Fruit fly (Drosophila melanogaster) whole organism, embryonic: Measurements from ENCODE around the gene CG43233.

Source experiments
- Ada2b ChIP-seq: fragments of 200-800 bp; sonication (Bioruptor generic); IDR thresholded peaks from 2 replicates; pipeline ENCODE4 v1.3.6; 2022; ENCODE audit warnings: missing biosample characterization, missing genetic modification characterization
- Awh ChIP-seq: fragments of 200-800 bp; sonication (Bioruptor generic); IDR thresholded peaks from 2 replicates; pipeline ENCODE4, ENCODE4 v1.3.6; 2022; ENCODE audit warnings: missing biosample characterization, missing genetic modification characterization
- CG10366 ChIP-seq: fragments of 200-800 bp; sonication (Bioruptor generic); IDR thresholded peaks from 2 replicates; pipeline ENCODE4 v1.3.6; 2022; ENCODE audit warnings: missing biosample characterization, missing genetic modification characterization
- CG11504 ChIP-seq: fragments of 200-800 bp; sonication (Bioruptor generic); optimal IDR thresholded peaks from 3 replicates; lab custom pipeline; 2019; ENCODE audit warnings: missing biosample characterization, mild to moderate bottlenecking, missing genetic modification characterization, moderate library complexity
- CG11696 ChIP-seq: fragments of 200-800 bp; sonication (Bioruptor generic); IDR thresholded peaks from 2 replicates; pipeline ENCODE4 v1.3.6; 2022; ENCODE audit warnings: missing biosample characterization, missing genetic modification characterization
- CG12155 ChIP-seq: fragments of 200-800 bp; sonication (Bioruptor generic); optimal IDR thresholded peaks from 3 replicates; lab custom pipeline; 2016; ENCODE audit warnings: missing biosample characterization, missing genetic modification characterization
- CG12391 ChIP-seq: fragments of 200-800 bp; sonication (Bioruptor generic); optimal IDR thresholded peaks from 3 replicates; lab custom pipeline; 2018; ENCODE audit warnings: missing biosample characterization, mild to moderate bottlenecking, missing genetic modification characterization, moderate library complexity
- CG13123 ChIP-seq: fragments of 200-800 bp; sonication (Bioruptor generic); optimal IDR thresholded peaks from 2 replicates; lab custom pipeline; 2016; ENCODE audit warnings: missing biosample characterization, missing genetic modification characterization
- CG14014 ChIP-seq: fragments of 200-800 bp; sonication (Bioruptor generic); IDR thresholded peaks from 2 replicates; pipeline ENCODE4 v1.3.6; 2022; ENCODE audit warnings: missing biosample characterization, missing genetic modification characterization
- CG15073 ChIP-seq: fragments of 200-800 bp; sonication (Bioruptor generic); optimal IDR thresholded peaks from 2 replicates; lab custom pipeline; 2016; ENCODE audit warnings: missing biosample characterization, missing genetic modification characterization
- CG15514 ChIP-seq: fragments of 200-800 bp; sonication (Bioruptor generic); optimal IDR thresholded peaks from 3 replicates; lab custom pipeline; 2017; ENCODE audit warnings: missing biosample characterization, missing genetic modification characterization, mild to moderate bottlenecking, moderate library complexity, missing genetic modification reagents
- CG15696 ChIP-seq: fragments of 200-800 bp; sonication (Bioruptor generic); optimal IDR thresholded peaks from 2 replicates; lab custom pipeline; 2019; ENCODE audit warnings: missing biosample characterization, mild to moderate bottlenecking, missing genetic modification characterization, moderate library complexity
- CG17328 ChIP-seq: fragments of 200-800 bp; sonication (Bioruptor generic); IDR thresholded peaks from 2 replicates; pipeline ENCODE4 v1.3.6; 2022; ENCODE audit warnings: missing biosample characterization, missing genetic modification characterization
- CG17359 ChIP-seq: fragments of 200-800 bp; sonication (Bioruptor generic); optimal IDR thresholded peaks from 3 replicates; lab custom pipeline; 2018; ENCODE audit warnings: missing biosample characterization, mild to moderate bottlenecking, missing genetic modification characterization, moderate library complexity
- CG1792 ChIP-seq: fragments of 200-800 bp; sonication (Bioruptor generic); optimal IDR thresholded peaks from 2 replicates; lab custom pipeline; 2016; ENCODE audit warnings: missing biosample characterization, missing genetic modification characterization
- CG1832 ChIP-seq: fragments of 200-800 bp; sonication (Bioruptor generic); optimal IDR thresholded peaks from 2 replicates; lab custom pipeline; 2017; ENCODE audit warnings: missing biosample characterization, mild to moderate bottlenecking, missing genetic modification characterization, inconsistent platforms
- CG2129 ChIP-seq: fragments of 200-800 bp; sonication (Bioruptor generic); IDR thresholded peaks from 2 replicates; pipeline ENCODE4 v1.3.6; 2022; ENCODE audit warnings: missing biosample characterization, missing genetic modification characterization; ENCODE audit not compliant: partially characterized antibody
- CG30431 ChIP-seq: fragments of 200-800 bp; sonication (Bioruptor generic); optimal IDR thresholded peaks from 2 replicates; lab custom pipeline; 2017; ENCODE audit warnings: missing biosample characterization, missing genetic modification characterization
- CG31365 ChIP-seq: fragments of 200-800 bp; sonication (Bioruptor generic); optimal IDR thresholded peaks from 2 replicates; lab custom pipeline; 2018; ENCODE audit warnings: missing biosample characterization, mild to moderate bottlenecking, missing genetic modification characterization
- CG32772 ChIP-seq: fragments of 200-800 bp; sonication (Bioruptor generic); IDR thresholded peaks from 2 replicates; pipeline ENCODE4 v1.3.6; 2022; ENCODE audit warnings: missing biosample characterization, missing genetic modification characterization
- CG42726 ChIP-seq: fragments of 200-800 bp; sonication (Bioruptor generic); IDR thresholded peaks from 2 replicates; pipeline ENCODE4 v1.3.6; 2022; ENCODE audit warnings: missing biosample characterization, missing genetic modification characterization; ENCODE audit not compliant: partially characterized antibody
- CG6689 ChIP-seq: fragments of 200-800 bp; sonication (Bioruptor generic); IDR thresholded peaks from 2 replicates; pipeline ENCODE4 v1.3.6; 2022; ENCODE audit warnings: missing biosample characterization, missing genetic modification characterization
- CG6791 ChIP-seq: fragments of 200-800 bp; sonication (Bioruptor generic); IDR thresholded peaks from 3 replicates; pipeline ENCODE4 v1.3.6; 2022; ENCODE audit warnings: missing biosample characterization, missing genetic modification characterization; ENCODE audit not compliant: partially characterized antibody
- CG7271 ChIP-seq: fragments of 200-800 bp; sonication (Bioruptor generic); optimal IDR thresholded peaks from 2 replicates; lab custom pipeline; 2018; ENCODE audit warnings: missing biosample characterization, mild to moderate bottlenecking, missing genetic modification characterization, moderate library complexity
- CoRest ChIP-seq: fragments of 200-800 bp; sonication (Bioruptor generic); optimal IDR thresholded peaks from 3 replicates; lab custom pipeline; 2018; ENCODE audit warnings: missing biosample characterization, mild to moderate bottlenecking, missing genetic modification characterization, moderate library complexity
- Ets65A ChIP-seq: fragments of 200-800 bp; sonication (Bioruptor generic); peaks from one replicate; lab custom pipeline; 2016; ENCODE audit warnings: missing biosample characterization, missing genetic modification characterization
- HLH3B ChIP-seq: fragments of 200-800 bp; sonication (Bioruptor generic); IDR thresholded peaks from 2 replicates; pipeline ENCODE4 v1.3.6; 2022; ENCODE audit warnings: missing biosample characterization, missing genetic modification characterization
- Hey ChIP-seq: fragments of 200-800 bp; sonication (Bioruptor generic); optimal IDR thresholded peaks from 3 replicates; lab custom pipeline; 2018; ENCODE audit warnings: missing biosample characterization, mild to moderate bottlenecking, missing genetic modification characterization
- Lim3 ChIP-seq: fragments of 200-800 bp; sonication (Bioruptor generic); IDR thresholded peaks from 2 replicates; pipeline ENCODE4 v1.3.6; 2022; ENCODE audit warnings: missing biosample characterization, missing genetic modification characterization
- MBD-R2 ChIP-seq: fragments of 200-800 bp; sonication (Bioruptor generic); IDR thresholded peaks from 2 replicates; pipeline ENCODE4 v1.3.6; 2022; ENCODE audit warnings: missing biosample characterization, missing genetic modification characterization
- Oli ChIP-seq: fragments of 200-800 bp; sonication (Bioruptor generic); optimal IDR thresholded peaks from 2 replicates; lab custom pipeline; 2018; ENCODE audit warnings: missing biosample characterization, mild to moderate bottlenecking, missing genetic modification characterization, moderate library complexity
- Ptx1 ChIP-seq: fragments of 200-800 bp; sonication (Bioruptor generic); IDR thresholded peaks from 2 replicates; pipeline ENCODE4 v1.3.6; 2022; ENCODE audit warnings: missing biosample characterization, missing genetic modification characterization
- Sox100B ChIP-seq: fragments of 200-800 bp; sonication (Bioruptor generic); optimal IDR thresholded peaks from 3 replicates; lab custom pipeline; 2018; ENCODE audit warnings: missing biosample characterization, mild to moderate bottlenecking, missing genetic modification characterization
- Sox102F ChIP-seq: fragments of 200-800 bp; sonication (Bioruptor generic); optimal IDR thresholded peaks from 2 replicates; lab custom pipeline; 2018; ENCODE audit warnings: missing biosample characterization, mild to moderate bottlenecking, missing genetic modification characterization, moderate library complexity
- ac ChIP-seq: fragments of 200-800 bp; sonication (Bioruptor generic); optimal IDR thresholded peaks from 3 replicates; lab custom pipeline; 2017; ENCODE audit warnings: missing biosample characterization, mild to moderate bottlenecking, missing genetic modification characterization
- corto ChIP-seq: fragments of 200-800 bp; sonication (Bioruptor generic); optimal IDR thresholded peaks from 2 replicates; lab custom pipeline; 2016; ENCODE audit warnings: missing biosample characterization, mild to moderate bottlenecking, missing genetic modification characterization, moderate library complexity
- ems ChIP-seq: fragments of 200-800 bp; sonication (Bioruptor generic); optimal IDR thresholded peaks from 3 replicates; lab custom pipeline; 2016; ENCODE audit warnings: missing biosample characterization, missing genetic modification characterization
- eve ChIP-seq, 2 experiments: fragments of >200 bp; optimal IDR thresholded peaks; 2 replicates each; lab custom pipeline; 2017; ENCODE audit warnings: missing biosample characterization in 2 of 2, missing genetic modification characterization in 2 of 2
- ewg ChIP-seq: fragments of 200-800 bp; sonication (Bioruptor generic); optimal IDR thresholded peaks from 3 replicates; lab custom pipeline; 2017; ENCODE audit warnings: mild to moderate bottlenecking, missing biosample characterization, missing genetic modification reagents, missing genetic modification characterization
- fd102C ChIP-seq: fragments of 200-800 bp; sonication (Bioruptor generic); optimal IDR thresholded peaks from 2 replicates; lab custom pipeline; 2018; ENCODE audit warnings: missing biosample characterization, mild to moderate bottlenecking, missing genetic modification characterization, moderate library complexity
- gfzf ChIP-seq: fragments of 200-800 bp; sonication (Bioruptor generic); optimal IDR thresholded peaks from 2 replicates; lab custom pipeline; 2016; ENCODE audit warnings: missing biosample characterization, mild to moderate bottlenecking, missing genetic modification characterization, moderate library complexity
- ind ChIP-seq: fragments of 200-800 bp; sonication (Bioruptor generic); optimal IDR thresholded peaks from 3 replicates; lab custom pipeline; 2016; ENCODE audit warnings: missing biosample characterization, missing genetic modification characterization
- jing ChIP-seq: fragments of 200-800 bp; sonication (Bioruptor generic); optimal IDR thresholded peaks from 2 replicates; lab custom pipeline; 2018; ENCODE audit warnings: missing biosample characterization, mild to moderate bottlenecking, missing genetic modification characterization
- nmo ChIP-seq: fragments of 200-800 bp; sonication (Bioruptor generic); optimal IDR thresholded peaks from 2 replicates; lab custom pipeline; 2018; ENCODE audit warnings: missing biosample characterization, mild to moderate bottlenecking, missing genetic modification characterization, moderate library complexity
- onecut ChIP-seq: fragments of 200-800 bp; sonication (Bioruptor generic); IDR thresholded peaks from 2 replicates; pipeline ENCODE4 v1.3.6; 2022; ENCODE audit warnings: missing biosample characterization, missing genetic modification characterization
- sd ChIP-seq: fragments of 200-800 bp; sonication (Bioruptor generic); optimal IDR thresholded peaks from 3 replicates; lab custom pipeline; 2018; ENCODE audit warnings: missing biosample characterization, mild to moderate bottlenecking, missing genetic modification characterization, moderate library complexity
- sens ChIP-seq: fragments of 200-800 bp; sonication (Bioruptor generic); peaks from one replicate; lab custom pipeline; 2016; ENCODE audit warnings: missing biosample characterization, missing genetic modification characterization
- slou ChIP-seq: fragments of 200-800 bp; sonication (Bioruptor generic); optimal IDR thresholded peaks from 3 replicates; lab custom pipeline; 2016; ENCODE audit warnings: missing biosample characterization, missing genetic modification characterization
- tin ChIP-seq: fragments of 200-800 bp; sonication (Bioruptor generic); optimal IDR thresholded peaks from 3 replicates; lab custom pipeline; 2016; ENCODE audit warnings: missing biosample characterization, missing genetic modification characterization
- wor ChIP-seq: fragments of 200-800 bp; sonication (Bioruptor generic); IDR thresholded peaks from 2 replicates; pipeline ENCODE4 v1.3.6; 2022; ENCODE audit warnings: missing biosample characterization, missing genetic modification characterization

Gene CG43233

dm6 chr2L:20494423-20495052 is 21.4 kb upstream of the CG43233 start, which contains the start of gene CG34007 (continued):
- TF ChIP-seq CG15514 (GFP tag; lab: Kevin White, UChicago), result no peak
- TF ChIP-seq ind (GFP tag; lab: Kevin White, UChicago), result peak; percentile 45
- peak; percentile 74 for TF ChIP-seq CG17359
- TF ChIP-seq jing (GFP tag; lab: Kevin White, UChicago), result no peak
- peak; percentile 79 for TF ChIP-seq HLH3B (GFP tag; lab: Robert Waterston, UW)
- TF ChIP-seq sd (tag; lab: Kevin White, UChicago), result peak; percentile 51
- 0 out of 2 replicates have a peak, but pooled peaks have one; percentile 20 for TF ChIP-seq Ada2b (GFP tag; lab: Robert Waterston, UW)
- TF ChIP-seq fd102C, result no peak
- no peak for TF ChIP-seq eve (GFP tag; optimal IDR thresholded peaks at IDR 0.05; lab: Kevin White, UChicago)
- TF ChIP-seq CG31365 (tag; lab: Kevin White, UChicago), result no peak
- TF ChIP-seq corto (GFP tag; lab: Kevin White, UChicago), result no peak
- no peak for TF ChIP-seq CG2129 (GFP tag; lab: Robert Waterston, UW)
- TF ChIP-seq Sox102F, result peak; percentile 92
- peak; percentile 88 for TF ChIP-seq Oli (tag; lab: Kevin White, UChicago)
- TF ChIP-seq CG15696 (tag; lab: Kevin White, UChicago), result peak; percentile 88
- TF ChIP-seq ewg, result peak; percentile 70
- TF ChIP-seq CG11504 (tag; lab: Kevin White, UChicago), result peak; percentile 89
- TF ChIP-seq CG15073 (GFP tag; lab: Kevin White, UChicago), result peak; percentile 3
- peak; percentile 97 for TF ChIP-seq nmo (GFP tag; lab: Kevin White, UChicago)
- TF ChIP-seq gfzf (GFP tag; lab: Kevin White, UChicago), result peak; percentile 4
- TF ChIP-seq CG32772, result peak; percentile 75
- peak; percentile 25 for TF ChIP-seq ac (GFP tag; lab: Kevin White, UChicago)
- TF ChIP-seq Awh (GFP tag; lab: Robert Waterston, UW), result peak; percentile 68
- TF ChIP-seq CG6791 (GFP tag; lab: Robert Waterston, UW), result no peak
- TF ChIP-seq CG11696 (GFP tag; lab: Robert Waterston, UW), result no peak
- TF ChIP-seq MBD-R2 (GFP tag; lab: Robert Waterston, UW), result no peak
- no peak for TF ChIP-seq CG1832 (GFP tag; lab: Kevin White, UChicago)
- peak; percentile 54 for TF ChIP-seq CG7271 (tag; lab: Kevin White, UChicago)
- peak; percentile 87 for TF ChIP-seq Ptx1 (GFP tag; lab: Robert Waterston, UW)
- peak; percentile 94 for TF ChIP-seq CG12391 (tag; lab: Kevin White, UChicago)
- peak; percentile 65 for TF ChIP-seq CG30431
- peak; percentile 67 for TF ChIP-seq CG6689
- TF ChIP-seq CG17328 (GFP tag; lab: Robert Waterston, UW), result peak; percentile 82
- peak; percentile 69 for TF ChIP-seq wor (GFP tag; lab: Robert Waterston, UW)
- TF ChIP-seq onecut (GFP tag; lab: Robert Waterston, UW), result peak; percentile 69
- TF ChIP-seq Ets65A, result no peak
- TF ChIP-seq slou (GFP tag; lab: Kevin White, UChicago), result no peak
- TF ChIP-seq Hey (tag; lab: Kevin White, UChicago), result no peak
- no peak for TF ChIP-seq CG42726 (GFP tag; lab: Robert Waterston, UW)
- TF ChIP-seq CG14014 (GFP tag; lab: Robert Waterston, UW), result peak; percentile 45; the same call in 1 of the 2 replicates
- TF ChIP-seq sens, result no peak
- peak; percentile 91 for TF ChIP-seq Sox100B (GFP tag; lab: Kevin White, UChicago)
- TF ChIP-seq Lim3 (GFP tag; lab: Robert Waterston, UW), result no peak
- TF ChIP-seq ems (GFP tag; lab: Kevin White, UChicago), result no peak
- TF ChIP-seq CG10366 (GFP tag; lab: Robert Waterston, UW), result no peak; the same call in 1 of the 2 replicates
- peak; percentile 95 for TF ChIP-seq CoRest (tag; lab: Kevin White, UChicago)
- no peak for TF ChIP-seq CG1792 (GFP tag; lab: Kevin White, UChicago)
- peak; percentile 47 for TF ChIP-seq CG13123
- TF ChIP-seq tin, result peak; percentile 45
- peak; percentile 25 for TF ChIP-seq CG12155 (GFP tag; lab: Kevin White, UChicago)
